Worm (Caenorhabditis elegans): ENCODE data around the gene F07H5.7.

Gene F07H5.7

DNA sequence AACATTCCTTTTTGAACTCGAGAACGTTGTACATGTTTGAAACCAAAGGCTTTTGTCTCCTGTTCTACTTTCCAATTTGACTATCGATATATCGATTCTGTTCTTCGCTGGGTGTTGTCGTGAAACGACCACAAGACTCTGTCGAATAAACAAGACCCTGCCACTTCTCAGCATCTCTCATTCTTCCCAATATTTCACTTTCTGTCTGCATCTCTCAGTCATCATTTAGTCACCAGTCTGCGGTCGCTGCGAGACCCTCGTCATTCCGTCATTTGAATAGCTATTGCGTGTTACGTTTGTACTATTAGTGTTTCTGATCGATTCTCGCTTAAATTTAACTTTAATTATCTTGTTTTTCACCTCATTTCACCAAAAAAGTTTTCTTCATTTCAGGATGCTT is 6.6 kb downstream of the F07H5.7 start:
- TF ChIP-seq W03F9.2 (tag; optimal IDR thresholded peaks at IDR 0.05) (peak; percentile 84), him-1 (tag; optimal IDR thresholded peaks at IDR 0.05) (peak; percentile 68), dao-5 (tag; optimal IDR thresholded peaks at IDR 0.05) (no peak)

DNA sequence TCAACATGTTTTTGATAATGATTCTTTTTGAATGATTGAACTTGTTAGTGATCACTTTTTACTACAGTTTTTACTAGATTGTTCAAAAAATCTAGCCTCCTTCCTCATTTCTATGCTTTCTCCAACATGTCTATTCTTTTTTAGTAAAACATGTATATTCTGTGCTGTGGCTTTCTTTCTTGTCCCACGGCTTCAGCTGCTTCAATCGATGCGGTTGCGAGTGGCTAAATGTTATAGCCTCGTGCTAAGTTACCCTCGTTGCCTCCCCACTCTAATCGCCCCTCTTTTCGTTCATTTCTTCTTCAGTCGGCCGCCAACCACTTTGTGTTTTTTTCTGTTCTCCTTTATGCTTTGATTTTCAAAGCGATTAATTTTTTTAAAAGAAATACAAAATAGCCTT is 8.1 kb downstream of the F07H5.7 start:
- no peak for TF ChIP-seq dao-5 (tag; optimal IDR thresholded peaks at IDR 0.05)

DNA sequence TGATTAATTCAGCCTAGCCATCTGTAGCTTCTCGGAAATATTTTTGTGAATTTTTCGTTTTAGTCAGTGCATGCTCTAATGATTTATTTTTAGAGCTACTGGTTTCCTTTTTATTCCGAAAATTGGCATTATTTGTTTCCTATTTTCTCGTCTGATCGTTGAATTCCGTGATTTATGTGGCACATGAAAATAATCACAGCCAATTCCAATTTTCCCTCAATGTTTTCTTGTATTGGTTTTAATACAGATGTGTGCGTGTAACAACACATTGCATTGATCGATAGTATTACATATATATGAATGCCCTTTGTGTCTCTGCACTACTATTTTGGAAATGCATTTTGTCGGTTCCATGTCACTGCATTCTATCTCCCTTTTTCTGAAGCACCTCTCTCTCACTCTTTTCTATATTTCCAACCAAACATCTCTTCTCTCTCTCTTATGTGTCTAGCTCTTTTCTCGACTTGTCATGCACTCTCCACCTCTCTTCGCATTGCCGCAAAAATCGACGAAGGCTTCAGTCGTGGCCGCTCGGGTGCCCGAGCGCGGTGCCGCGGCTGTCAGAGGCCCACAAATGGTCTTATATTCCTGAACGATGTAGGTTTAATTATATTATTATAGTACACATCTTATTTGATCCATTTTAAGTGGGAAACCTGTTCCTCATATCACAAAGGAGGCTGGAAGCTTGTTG is 9.6 kb downstream of the F07H5.7 start:
- TF ChIP-seq him-1 (tag; optimal IDR thresholded peaks at IDR 0.05), result peak; percentile 56
- no peak for TF ChIP-seq W03F9.2 (tag; optimal IDR thresholded peaks at IDR 0.05)

DNA sequence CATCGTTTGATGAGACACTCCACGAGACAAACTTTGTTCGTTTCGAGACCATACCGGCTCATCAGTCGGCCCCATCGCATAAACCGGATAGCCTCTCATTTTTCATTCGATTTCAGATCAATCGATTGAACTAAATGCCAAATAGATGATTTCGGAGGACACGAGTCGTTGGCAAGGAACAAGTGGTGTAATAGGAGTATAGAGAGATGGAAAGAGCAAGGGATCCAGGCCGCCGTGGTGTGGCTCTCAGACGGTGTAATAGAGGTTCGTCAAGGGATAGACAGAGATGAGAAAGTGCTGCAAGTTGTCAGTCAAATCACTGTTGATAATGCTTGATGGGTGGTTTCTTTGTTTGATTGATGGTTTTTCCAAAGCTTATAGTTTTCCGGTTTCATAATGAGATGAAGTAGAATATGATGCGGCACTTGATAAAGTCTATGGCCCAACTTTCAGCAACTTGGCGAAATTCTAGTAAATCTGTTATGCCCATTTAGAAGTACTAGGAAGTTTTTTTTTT is 10.5 kb downstream of the F07H5.7 start, which contains the start of gene sgn-1:
Gene sgn-1, minus strand, starts transcription at position 220 of the 517 bp plus-strand sequence.
- no peak for TF ChIP-seq dao-5 (tag; optimal IDR thresholded peaks at IDR 0.05)
- TF ChIP-seq W03F9.2 (tag; optimal IDR thresholded peaks at IDR 0.05), result no peak
- TF ChIP-seq him-1 (tag; optimal IDR thresholded peaks at IDR 0.05), result no peak

DNA sequence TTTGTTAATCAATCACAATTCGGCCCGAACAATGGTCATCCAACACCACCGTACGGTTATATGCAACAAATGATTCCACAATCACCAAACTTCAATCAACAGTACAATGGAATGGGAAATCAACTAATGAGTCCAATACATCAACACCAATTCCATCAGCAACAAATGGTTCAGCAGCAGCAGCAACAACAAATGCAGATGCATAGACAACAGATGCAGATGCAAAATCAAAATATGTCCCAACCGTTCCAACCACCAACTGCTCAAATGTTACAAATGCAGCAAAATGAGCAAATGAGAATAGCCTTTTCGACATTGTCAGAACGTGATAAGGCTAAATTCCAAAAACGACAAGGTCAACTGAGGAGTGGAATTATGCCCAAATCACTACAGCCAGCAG is 17.5 kb downstream of the F07H5.7 start:
- TF ChIP-seq dao-5 (tag; optimal IDR thresholded peaks at IDR 0.05) (no peak), him-1 (tag; optimal IDR thresholded peaks at IDR 0.05) (no peak), W03F9.2 (tag; optimal IDR thresholded peaks at IDR 0.05) (no peak)

DNA sequence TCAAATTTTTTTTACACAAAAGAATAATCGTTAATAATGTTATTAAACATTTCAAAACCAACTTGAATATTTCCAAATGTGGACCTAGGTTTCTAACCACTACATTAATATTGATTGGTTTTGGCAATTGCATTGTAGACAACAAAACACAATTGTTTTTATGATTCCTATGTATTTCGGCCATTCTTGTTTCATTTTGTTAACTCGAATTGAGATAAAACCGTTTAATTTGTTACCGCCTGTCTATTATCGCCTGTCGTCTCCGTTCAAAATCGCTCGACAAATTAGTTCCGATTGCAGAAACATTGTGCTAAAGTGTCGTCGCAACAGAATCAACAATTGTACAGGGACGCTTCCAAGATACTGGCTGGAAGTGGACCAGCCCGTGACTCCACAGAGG is 23.3 kb downstream of the F07H5.7 start, which contains the start of gene let-19:
Gene let-19, plus strand, starts transcription at position 301 of the 400 bp plus-strand sequence.
- TF ChIP-seq W03F9.2 (tag; optimal IDR thresholded peaks at IDR 0.05) (no peak), him-1 (tag; optimal IDR thresholded peaks at IDR 0.05) (no peak), dao-5 (tag; optimal IDR thresholded peaks at IDR 0.05) (no peak)

DNA sequence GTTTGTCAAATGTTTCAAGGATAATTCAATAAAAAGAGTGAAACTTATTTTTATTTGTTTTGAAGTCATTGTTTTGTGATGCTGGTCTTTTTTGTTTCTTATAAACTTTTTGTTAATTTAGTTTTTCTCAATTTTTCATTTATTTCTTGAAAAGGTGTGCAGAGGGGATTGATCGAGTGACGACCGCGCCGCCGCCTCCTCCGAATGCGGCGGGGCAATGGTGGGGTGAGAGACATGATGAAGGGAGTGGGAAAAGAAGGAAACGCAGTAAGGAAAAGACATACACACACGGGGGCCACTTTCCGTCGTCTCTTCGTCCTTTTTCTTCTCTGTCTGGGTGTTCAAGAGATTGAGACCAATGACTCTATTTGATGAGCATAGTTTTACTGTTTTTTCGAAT is 24.6 kb downstream of the F07H5.7 start:
- TF ChIP-seq dao-5 (tag; optimal IDR thresholded peaks at IDR 0.05) (no peak), him-1 (tag; optimal IDR thresholded peaks at IDR 0.05) (no peak), W03F9.2 (tag; optimal IDR thresholded peaks at IDR 0.05) (no peak)

DNA sequence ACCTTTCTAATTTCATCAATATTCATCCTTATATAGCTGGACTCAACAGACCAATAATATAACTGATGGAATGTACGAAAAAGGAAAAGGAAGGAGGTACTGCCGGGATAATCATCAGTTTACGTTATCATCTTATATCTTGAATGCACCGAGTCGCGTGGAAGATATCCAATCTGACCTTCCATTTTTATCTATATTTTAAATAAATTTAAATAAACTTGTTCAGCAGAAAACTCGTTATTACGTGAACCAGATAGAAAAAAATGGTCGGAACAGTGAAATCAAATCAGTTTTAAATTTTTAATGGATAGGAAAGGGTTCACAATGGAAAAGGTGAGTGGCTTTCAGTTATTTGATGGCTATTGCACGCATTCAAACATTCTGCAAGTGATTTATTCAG is 27.1 kb downstream of the F07H5.7 start, which contains the start of gene pah-1:
Gene pah-1, minus strand, starts transcription at position 101 of the 400 bp plus-strand sequence.
- TF ChIP-seq dao-5 (tag; optimal IDR thresholded peaks at IDR 0.05) (no peak), him-1 (tag; optimal IDR thresholded peaks at IDR 0.05) (no peak)

DNA sequence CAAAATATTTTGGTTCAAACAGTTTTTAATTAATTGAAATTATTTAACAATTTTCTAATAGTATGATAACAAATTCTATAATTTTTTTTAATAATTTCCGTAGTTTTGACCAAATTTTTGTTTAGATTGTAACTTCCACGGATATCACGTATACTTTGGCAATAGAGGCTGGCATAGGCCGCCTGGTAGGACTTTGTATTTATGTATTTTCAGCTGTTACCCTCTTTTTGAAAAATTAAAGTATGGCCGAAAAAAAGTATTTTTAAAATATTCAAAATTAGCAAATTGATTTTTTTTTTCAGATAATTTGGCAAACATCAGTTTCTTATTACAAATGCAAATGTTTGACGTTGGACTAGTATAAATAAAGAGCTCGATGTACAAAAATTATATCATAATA is 27.5 kb downstream of the F07H5.7 start, which contains the start of the genes nsph-1.1 and K08F8.15:
Gene nsph-1.1, plus strand, starts transcription at position 301 of the 400 bp plus-strand sequence.
Gene K08F8.15, plus strand, starts transcription at position 335 of the 400 bp plus-strand sequence.
- TF ChIP-seq dao-5 (tag; optimal IDR thresholded peaks at IDR 0.05) (no peak), W03F9.2 (tag; optimal IDR thresholded peaks at IDR 0.05) (no peak), him-1 (tag; optimal IDR thresholded peaks at IDR 0.05) (no peak)

DNA sequence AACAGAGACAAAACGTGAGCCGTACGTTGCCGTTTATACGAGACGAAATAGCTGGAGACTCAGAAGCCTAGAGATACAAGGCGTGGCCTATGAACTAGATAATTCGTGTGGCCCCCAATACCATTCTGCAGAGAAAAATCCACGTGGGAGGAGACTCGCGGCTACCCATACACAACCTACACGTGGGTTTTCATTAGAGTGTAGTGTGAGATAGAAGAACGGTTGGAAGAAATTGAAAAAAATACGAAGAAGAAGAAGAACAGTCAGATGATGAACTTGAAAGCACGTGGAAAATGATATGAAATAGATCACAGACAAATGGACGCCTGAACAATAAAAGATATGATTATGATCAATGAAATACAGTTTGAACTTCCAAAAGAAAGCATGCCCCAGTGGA is 28.8 kb downstream of the F07H5.7 start:
- TF ChIP-seq him-1 (tag; optimal IDR thresholded peaks at IDR 0.05), result no peak
- no peak for TF ChIP-seq dao-5 (tag; optimal IDR thresholded peaks at IDR 0.05)
- no peak for TF ChIP-seq W03F9.2 (tag; optimal IDR thresholded peaks at IDR 0.05)

DNA sequence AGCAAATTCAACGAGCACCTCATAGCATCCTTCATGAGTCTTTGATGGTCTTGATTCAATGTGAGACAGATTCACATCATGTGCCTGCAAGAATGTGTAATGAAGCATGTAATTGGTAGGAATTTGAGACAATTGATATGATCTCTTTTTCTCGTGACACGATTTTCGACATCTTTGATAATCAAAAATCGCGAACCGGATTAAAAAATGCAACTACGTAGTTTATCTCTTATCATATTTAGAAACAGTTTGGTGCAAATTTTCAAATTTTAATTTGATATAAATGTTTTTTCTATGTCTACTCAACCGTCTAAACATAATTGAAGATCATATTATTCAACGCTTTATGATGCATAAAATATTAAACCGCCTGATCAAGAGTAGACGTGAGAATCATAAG is 29.6 kb downstream of the F07H5.7 start:
- TF ChIP-seq W03F9.2 (tag; optimal IDR thresholded peaks at IDR 0.05), result no peak
- TF ChIP-seq him-1 (tag; optimal IDR thresholded peaks at IDR 0.05), result no peak
- TF ChIP-seq dao-5 (tag; optimal IDR thresholded peaks at IDR 0.05), result no peak

DNA sequence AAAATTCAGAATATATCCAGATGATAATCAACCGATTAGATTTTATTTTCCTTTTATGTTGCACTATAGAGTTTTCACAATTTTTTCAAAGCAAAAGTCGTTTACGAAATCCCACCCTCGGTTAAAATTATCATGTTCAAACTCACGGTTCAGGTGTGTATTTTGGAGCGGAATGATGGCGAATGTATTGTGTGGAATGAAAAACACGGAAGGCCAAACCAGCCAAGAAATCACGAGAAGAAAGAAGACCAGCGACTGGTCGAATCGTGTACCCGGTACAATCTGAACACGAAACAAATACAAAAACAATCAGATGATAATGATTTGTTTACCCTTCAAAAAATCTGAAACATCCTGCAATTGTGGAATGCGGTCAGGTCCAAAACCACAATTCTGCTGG is 30.6 kb downstream of the F07H5.7 start:
- TF ChIP-seq him-1 (tag; optimal IDR thresholded peaks at IDR 0.05), result no peak
- TF ChIP-seq dao-5 (tag; optimal IDR thresholded peaks at IDR 0.05), result no peak
- no peak for TF ChIP-seq W03F9.2 (tag; optimal IDR thresholded peaks at IDR 0.05)

DNA sequence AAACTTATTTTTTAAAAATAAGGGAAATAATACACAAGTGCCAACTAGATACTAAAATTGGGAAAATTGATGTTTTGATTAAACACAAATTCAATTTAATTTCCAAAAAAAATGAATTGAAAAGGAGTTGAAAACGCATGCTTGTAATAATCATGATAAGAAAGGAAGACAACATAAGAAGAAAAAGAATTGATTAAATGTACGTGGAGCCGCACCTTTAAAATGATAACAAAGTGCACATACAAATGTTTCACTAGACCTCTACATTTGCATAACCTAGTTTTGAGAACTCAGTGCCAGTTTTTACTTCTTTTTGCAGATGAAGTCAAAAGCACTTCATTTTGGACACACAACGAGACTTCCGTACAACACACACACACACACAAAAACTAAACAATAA is 32.2 kb downstream of the F07H5.7 start:
- TF ChIP-seq dao-5 (tag; optimal IDR thresholded peaks at IDR 0.05) (no peak), W03F9.2 (tag; optimal IDR thresholded peaks at IDR 0.05) (no peak), him-1 (tag; optimal IDR thresholded peaks at IDR 0.05) (no peak)

DNA sequence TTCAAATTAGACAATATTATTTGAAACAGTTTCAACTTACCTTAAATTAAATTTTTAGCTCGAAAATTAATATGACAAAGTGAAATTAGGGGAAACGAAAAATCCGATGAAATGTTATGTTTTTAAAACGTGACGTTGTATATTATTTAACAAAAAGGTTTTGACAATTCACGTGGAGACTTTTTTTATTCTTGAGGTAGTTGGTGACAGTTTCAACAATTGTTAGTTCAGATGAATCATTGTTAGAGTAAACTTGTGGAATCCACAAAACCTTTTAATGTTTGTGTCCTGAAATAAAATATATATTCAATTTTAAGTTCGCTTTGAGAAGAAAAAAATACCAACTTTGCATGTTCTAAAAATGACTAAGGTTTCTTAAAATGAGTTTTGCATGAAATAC is 34.5 kb downstream of the F07H5.7 start, which contains the start of gene fut-1:
Gene fut-1, minus strand, starts transcription at position 101 of the 400 bp plus-strand sequence.
- no peak for TF ChIP-seq W03F9.2 (tag; optimal IDR thresholded peaks at IDR 0.05)
- no peak for TF ChIP-seq him-1 (tag; optimal IDR thresholded peaks at IDR 0.05)
- no peak for TF ChIP-seq dao-5 (tag; optimal IDR thresholded peaks at IDR 0.05)

DNA sequence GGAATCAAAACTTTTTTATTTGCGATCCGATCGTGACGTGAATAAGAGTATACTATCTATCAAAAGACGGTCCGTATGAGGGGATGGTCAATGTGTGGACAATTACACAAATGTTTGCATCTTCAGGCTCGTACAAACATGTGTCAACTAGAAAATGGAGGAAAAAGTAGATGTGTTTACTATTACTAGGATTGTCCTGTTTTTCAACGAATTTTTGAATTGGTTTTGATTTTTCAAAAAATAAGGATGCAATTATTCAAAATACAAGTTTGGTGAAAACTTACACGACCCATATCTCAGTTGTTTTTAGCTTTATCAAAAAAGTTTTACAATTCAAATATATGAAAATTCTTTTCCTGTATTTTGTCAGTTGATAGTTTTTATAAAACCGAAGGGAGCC is 38.7 kb downstream of the F07H5.7 start, which contains the start of gene K08F8.7:
Gene K08F8.7, minus strand, starts transcription at position 101 of the 400 bp plus-strand sequence.
- TF ChIP-seq him-1 (tag; optimal IDR thresholded peaks at IDR 0.05), result no peak
- no peak for TF ChIP-seq dao-5 (tag; optimal IDR thresholded peaks at IDR 0.05)
- TF ChIP-seq W03F9.2 (tag; optimal IDR thresholded peaks at IDR 0.05), result no peak

Data from whole organism, L4/young adult.